Fruit fly (Drosophila melanogaster): Measurements from ENCODE around the gene CG13287.

Gene CG13287

DNA sequence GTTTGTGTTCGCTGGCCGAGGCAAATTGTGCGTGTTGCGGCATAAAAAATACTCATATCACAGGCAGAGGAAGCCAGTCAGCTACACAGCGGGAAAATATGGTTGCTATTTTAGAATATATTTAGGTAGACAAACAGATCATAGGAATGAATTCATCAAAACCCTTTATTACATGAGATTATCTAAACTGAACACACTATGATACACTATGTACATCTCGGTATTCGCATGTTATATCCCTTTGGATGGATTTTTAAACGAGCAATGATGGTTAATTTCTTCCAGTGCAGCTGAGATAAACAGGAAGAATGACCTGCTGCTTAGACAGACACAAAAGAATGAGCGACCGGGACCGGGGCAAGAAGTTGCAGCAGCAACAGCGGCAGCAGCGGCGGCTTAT, 25.2 kb upstream of the CG13287 start (continued):
- no peak for TF ChIP-seq CG2875 (GFP tag; optimal IDR thresholded peaks at IDR 0.05)
- peak; percentile 16 for TF ChIP-seq pnt (GFP tag; optimal IDR thresholded peaks at IDR 0.05)
- TF ChIP-seq CG10959 (GFP tag; IDR thresholded peaks at IDR 0.05) = peak; percentile 50
- TF ChIP-seq fd102C (GFP tag; optimal IDR thresholded peaks at IDR 0.05) = peak; percentile 94
- TF ChIP-seq wdn (GFP tag; IDR thresholded peaks at IDR 0.05) = no peak
- TF ChIP-seq CG4424 (GFP tag; optimal IDR thresholded peaks at IDR 0.05) = peak; percentile 49
- peak; percentile 26 for TF ChIP-seq stwl (tag; optimal IDR thresholded peaks at IDR 0.05)
- peak; percentile 22 for TF ChIP-seq CG12219 (GFP tag; optimal IDR thresholded peaks at IDR 0.05)
- TF ChIP-seq gem (tag; optimal IDR thresholded peaks at IDR 0.05) = peak; percentile 66
- peak; percentile 20 for TF ChIP-seq tin (GFP tag; optimal IDR thresholded peaks at IDR 0.05)
- TF ChIP-seq Chrac-16 (GFP tag; optimal IDR thresholded peaks at IDR 0.05) = peak; percentile 59
- peak; percentile 29 for TF ChIP-seq Neu2 (GFP tag; optimal IDR thresholded peaks at IDR 0.05; ENCODE audit: borderline replicate concordance)
- no peak for TF ChIP-seq CG15269 (tag; optimal IDR thresholded peaks at IDR 0.05)
- TF ChIP-seq nerfin-1 (tag; optimal IDR thresholded peaks at IDR 0.05) = peak; percentile 11
- TF ChIP-seq nmo (GFP tag; optimal IDR thresholded peaks at IDR 0.05) = peak; percentile 46
- TF ChIP-seq her (GFP tag; optimal IDR thresholded peaks at IDR 0.05) = no peak
- TF ChIP-seq CG18262 (tag; optimal IDR thresholded peaks at IDR 0.05) = peak; percentile 79
- no peak for TF ChIP-seq CG30403 (GFP tag; optimal IDR thresholded peaks at IDR 0.05)
- TF ChIP-seq zen (tag; optimal IDR thresholded peaks at IDR 0.05) = peak; percentile 75
- peak; percentile 95 for TF ChIP-seq CG15696 (tag; optimal IDR thresholded peaks at IDR 0.05)
- TF ChIP-seq Mes4 (GFP tag; optimal IDR thresholded peaks at IDR 0.05) = peak; percentile 11
- TF ChIP-seq CG11504 (tag; optimal IDR thresholded peaks at IDR 0.05) = peak; percentile 21
- peak; percentile 48 for TF ChIP-seq Side (GFP tag; optimal IDR thresholded peaks at IDR 0.05)
- TF ChIP-seq Atf-2 (GFP tag; optimal IDR thresholded peaks at IDR 0.05) = peak; percentile 32

DNA sequence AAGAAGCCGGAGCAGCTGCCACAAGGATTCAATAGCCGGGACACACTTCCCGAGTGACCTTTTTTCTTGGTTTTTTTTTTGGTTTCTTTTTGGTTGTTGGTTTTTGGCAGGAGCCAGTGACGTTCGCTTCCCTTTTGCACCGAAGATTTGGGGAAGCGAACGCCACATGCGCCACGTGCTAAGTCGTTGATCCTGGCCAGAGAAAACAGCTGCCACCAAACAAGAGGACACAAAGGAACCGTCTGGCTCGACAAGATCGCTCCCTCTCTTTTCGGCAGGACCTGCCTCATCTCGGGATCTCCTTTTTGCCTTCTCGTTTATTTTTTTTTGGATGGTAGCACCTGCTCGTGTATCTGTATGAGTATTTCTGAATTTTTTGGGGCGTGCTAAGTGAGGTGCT, 23.1 kb upstream of the CG13287 start:
- TF ChIP-seq CG2199 (GFP tag; IDR thresholded peaks at IDR 0.05) (0 out of 3 replicates have a peak, but pooled peaks have one; percentile 8), Max (GFP tag; optimal IDR thresholded peaks at IDR 0.05) (no peak), ac (GFP tag; optimal IDR thresholded peaks at IDR 0.05) (peak; percentile 94)

DNA sequence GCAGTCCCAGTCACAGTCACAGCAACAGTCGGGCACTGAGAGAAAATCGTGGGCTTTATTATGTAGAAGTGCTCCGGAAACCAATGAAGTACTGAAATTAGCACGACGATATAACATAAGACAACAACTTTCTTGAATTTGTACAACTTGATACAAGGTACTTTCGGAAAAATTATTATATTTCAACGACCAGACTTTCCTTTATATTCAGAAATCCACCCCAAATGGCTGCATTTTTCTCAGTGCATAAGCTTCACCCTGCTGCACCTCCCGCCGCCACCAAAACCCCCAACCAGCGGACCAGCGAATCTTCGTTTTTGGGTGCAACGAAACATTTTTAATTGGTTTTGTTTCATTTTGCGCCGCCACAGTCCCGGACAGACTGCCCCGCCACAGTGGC, 19.1 kb upstream of the CG13287 start:
- no peak for TF ChIP-seq CG8290 (GFP tag; optimal IDR thresholded peaks at IDR 0.05)
- TF ChIP-seq CG8290 (tag; optimal IDR thresholded peaks at IDR 0.05) = no peak
- no peak for TF ChIP-seq CG10366 (GFP tag; IDR thresholded peaks at IDR 0.05)
- TF ChIP-seq CG31388 (GFP tag; optimal IDR thresholded peaks at IDR 0.05) = no peak
- peak; percentile 42 for TF ChIP-seq nom (GFP tag; optimal IDR thresholded peaks at IDR 0.05)
- TF ChIP-seq corto (GFP tag; optimal IDR thresholded peaks at IDR 0.05) = peak; percentile 0
- TF ChIP-seq NfI (GFP tag; optimal IDR thresholded peaks at IDR 0.05) = no peak
- TF ChIP-seq CG9609 (GFP tag; optimal IDR thresholded peaks at IDR 0.05) = no peak

- TF ChIP-seq pnt (GFP tag; optimal IDR thresholded peaks at IDR 0.05) (no peak), slou (GFP tag; optimal IDR thresholded peaks at IDR 0.05) (no peak), vnd (GFP tag; IDR thresholded peaks at IDR 0.05; ENCODE audit: partially characterized antibody) (no peak), CG1832 (GFP tag; optimal IDR thresholded peaks at IDR 0.05) (no peak), Ets65A (GFP tag) (peak; percentile 71), row (GFP tag; IDR thresholded peaks at IDR 0.05) (no peak), nom (GFP tag; optimal IDR thresholded peaks at IDR 0.05) (peak; percentile 27), Spps (tag; optimal IDR thresholded peaks at IDR 0.05) (no peak), sens (GFP tag) (peak; percentile 21), CG3838 (GFP tag; optimal IDR thresholded peaks at IDR 0.05) (no peak), vfl (GFP tag; optimal IDR thresholded peaks at IDR 0.05) (no peak), CG3847 (GFP tag; IDR thresholded peaks at IDR 0.05) (no peak)
Measured at dm6 chr3L:5863868-5864413, 18.2 kb upstream of the CG13287 start.

Measured in whole organism, embryonic.